Worm (Caenorhabditis elegans) whole organism, early embryonic: ENCODE data around the gene dyc-1.
A peak's percentile ranks its signal among the peaks of the same experiment; 100 is the strongest.

Source experiments
- B0310.2 ChIP-seq: sonication (generic microtip); optimal IDR thresholded peaks from 2 replicates; lab custom pipeline; 2016; ENCODE audit warnings: mild to moderate bottlenecking, missing genetic modification characterization, missing compliant biosample characterization
- F13C5.2 ChIP-seq: sonication (generic microtip); optimal IDR thresholded peaks from 2 replicates; lab custom pipeline; 2017; ENCODE audit warnings: mild to moderate bottlenecking, missing genetic modification characterization, inconsistent platforms, missing compliant biosample characterization
- aly-1 ChIP-seq: sonication (generic microtip); optimal IDR thresholded peaks from 2 replicates; lab custom pipeline; 2016; ENCODE audit warnings: missing genetic modification characterization, missing compliant biosample characterization
- ama-1 ChIP-seq: fragments of 150-350 bp; optimal IDR thresholded peaks from 2 replicates; lab custom pipeline; 2014
- ceh-13 ChIP-seq: fragments of 200-800 bp; sonication (Bioruptor generic); optimal IDR thresholded peaks from 2 replicates; lab custom pipeline; 2018; ENCODE audit warnings: mild to moderate bottlenecking, missing genetic modification characterization, missing compliant biosample characterization
- ceh-36 ChIP-seq: sonication (generic microtip); optimal IDR thresholded peaks from 2 replicates; lab custom pipeline; 2016; ENCODE audit warnings: missing genetic modification characterization, inconsistent platforms, missing compliant biosample characterization
- ets-7 ChIP-seq: sonication (generic microtip); optimal IDR thresholded peaks from 2 replicates; lab custom pipeline; 2016; ENCODE audit warnings: missing genotype, missing genetic modification characterization, missing compliant biosample characterization
- flt-1 ChIP-seq: fragments of 200-800 bp; sonication (Bioruptor generic); IDR thresholded peaks from 2 replicates; pipeline ENCODE4 v1.3.6; 2022; ENCODE audit warnings: missing genetic modification characterization, missing compliant biosample characterization
- hmbx-1 ChIP-seq: sonication (generic microtip); optimal IDR thresholded peaks from 2 replicates; lab custom pipeline; 2016; ENCODE audit warnings: mild to moderate bottlenecking, missing genetic modification characterization, missing compliant biosample characterization
- hmg-4 ChIP-seq: fragments of 200-800 bp; sonication (Bioruptor generic); optimal IDR thresholded peaks from 2 replicates; lab custom pipeline; 2018; ENCODE audit warnings: mild to moderate bottlenecking, missing genetic modification characterization, missing compliant biosample characterization
- hnd-1 ChIP-seq: sonication (generic microtip); optimal IDR thresholded peaks from 2 replicates; lab custom pipeline; 2016; ENCODE audit warnings: missing genetic modification characterization, missing compliant biosample characterization
- scrt-1 ChIP-seq: fragments of 200-800 bp; sonication (Bioruptor generic); IDR thresholded peaks from 2 replicates; pipeline ENCODE4 v1.3.6; 2022; ENCODE audit warnings: missing genetic modification characterization, missing compliant biosample characterization
- tbx-37 ChIP-seq: fragments of 200-800 bp; sonication (Bioruptor generic); conservative IDR thresholded peaks from 2 replicates; pipeline ENCODE4 v1.3.6; 2022; ENCODE audit warnings: missing genetic modification reagents, missing genetic modification characterization, missing compliant biosample characterization
- tra-4 ChIP-seq: sonication (generic microtip); optimal IDR thresholded peaks from 2 replicates; lab custom pipeline; 2017; ENCODE audit warnings: missing genetic modification characterization, missing compliant biosample characterization

- TF ChIP-seq flt-1 (GFP tag; lab: Robert Waterston, UW) (peak; percentile 99), ceh-13 (GFP tag; lab: Kevin White, UChicago) (peak; percentile 90), F13C5.2 (tag; lab: Kevin White, UChicago) (peak; percentile 98), tbx-37 (GFP tag; lab: Robert Waterston, UW) (peak; percentile 94), ets-7 (tag; lab: Kevin White, UChicago) (peak; percentile 89), ama-1 (lab: Kevin White, UChicago) (no peak), tra-4 (peak; percentile 92), B0310.2 (tag; lab: Kevin White, UChicago) (peak; percentile 95), aly-1 (tag; lab: Kevin White, UChicago) (peak; percentile 91), ceh-36 (tag; lab: Kevin White, UChicago) (peak; percentile 96), hmg-4 (GFP tag; lab: Kevin White, UChicago) (peak; percentile 95), hmbx-1 (peak; percentile 91), scrt-1 (GFP tag; lab: Robert Waterston, UW) (peak; percentile 98), hnd-1 (peak; percentile 93)
These were observed 14.5 kb downstream of the dyc-1 start for ce11 chrX:14063830-14064229.
